Worm (Caenorhabditis elegans) whole organism, late embryonic: ENCODE data around the gene C02F5.10.

ENCODE experiments used
- K09A11.1 ChIP-seq: sonication (generic microtip); optimal IDR thresholded peaks from 2 replicates; lab custom pipeline; 2017; ENCODE audit warnings: antibody characterized with exemption, mild to moderate bottlenecking, missing genetic modification characterization, missing compliant biosample characterization; ENCODE audit not compliant: insufficient read depth
- ama-1 ChIP-seq: fragments of 150-350 bp; optimal IDR thresholded peaks from 2 replicates; lab custom pipeline; 2014
- ceh-19 ChIP-seq: fragments of 200-800 bp; sonication (Bioruptor generic); optimal IDR thresholded peaks from 2 replicates; lab custom pipeline; 2018; ENCODE audit warnings: mild to moderate bottlenecking, missing genetic modification characterization, missing compliant biosample characterization
- ceh-2 ChIP-seq: sonication (generic microtip); optimal IDR thresholded peaks from 2 replicates; lab custom pipeline; 2016; ENCODE audit warnings: missing genotype, missing genetic modification characterization, missing compliant biosample characterization
- ceh-22 ChIP-seq: sonication (generic microtip); optimal IDR thresholded peaks from 2 replicates; lab custom pipeline; 2017; ENCODE audit warnings: missing biosample characterization, missing genetic modification characterization
- fax-1 ChIP-seq: sonication (generic microtip); optimal IDR thresholded peaks from 2 replicates; lab custom pipeline; 2016; ENCODE audit warnings: missing genotype, missing genetic modification characterization, missing compliant biosample characterization
- fkh-10 ChIP-seq: fragments of 150-350 bp; optimal IDR thresholded peaks from 2 replicates; lab custom pipeline; 2014; ENCODE audit warnings: missing biosample characterization, missing genetic modification reagents, missing genetic modification characterization
- pha-4 ChIP-seq: fragments of 150-350 bp; optimal IDR thresholded peaks from 2 replicates; lab custom pipeline; 2018; ENCODE audit warnings: missing biosample characterization, missing genetic modification reagents, missing genetic modification characterization
- rnt-1 ChIP-seq: sonication (generic microtip); optimal IDR thresholded peaks from 2 replicates; lab custom pipeline; 2016; ENCODE audit warnings: missing genetic modification characterization, missing compliant biosample characterization
- sox-4 ChIP-seq: sonication (generic microtip); optimal IDR thresholded peaks from 2 replicates; lab custom pipeline; 2017; ENCODE audit warnings: mild to moderate bottlenecking, missing genetic modification characterization, inconsistent platforms, missing compliant biosample characterization
- unc-86 ChIP-seq: sonication (generic microtip); optimal IDR thresholded peaks from 2 replicates; lab custom pipeline; 2016; ENCODE audit warnings: missing genetic modification characterization, missing compliant biosample characterization

DNA sequence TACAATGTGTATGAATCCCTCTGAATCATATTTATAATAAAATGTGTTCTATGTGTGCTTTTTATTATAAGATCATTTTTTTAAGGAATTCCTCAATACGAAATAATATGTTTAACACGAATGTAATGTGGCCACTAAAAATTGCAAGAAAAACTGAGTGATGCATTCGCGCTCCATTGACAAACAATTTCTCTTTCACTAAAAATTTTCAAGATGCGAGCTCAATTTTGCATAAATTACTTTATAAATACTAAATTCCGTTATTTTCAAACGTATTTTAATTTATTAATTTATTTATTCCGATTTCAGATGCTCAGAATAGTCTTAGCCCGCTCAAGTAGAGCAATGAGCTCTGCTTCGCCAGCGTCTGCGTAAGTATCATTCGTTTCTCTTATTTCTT is 16.5 kb upstream of the C02F5.10 start, which contains the start of gene mrps-9:
- TF ChIP-seq K09A11.1 (tag; lab: Kevin White, UChicago) (no peak), ama-1 (lab: Kevin White, UChicago) (no peak), unc-86 (tag; lab: Kevin White, UChicago) (no peak), ceh-19 (GFP tag; lab: Kevin White, UChicago) (no peak), pha-4 (tag; lab: Kevin White, UChicago) (no peak), fkh-10 (GFP tag; lab: Kevin White, UChicago) (no peak), sox-4 (tag; lab: Kevin White, UChicago) (no peak), ceh-22 (tag; lab: Kevin White, UChicago) (no peak), rnt-1 (tag; lab: Kevin White, UChicago) (no peak), ceh-2 (tag; lab: Kevin White, UChicago) (no peak), fax-1 (tag; lab: Kevin White, UChicago) (no peak)
